Worm (Caenorhabditis elegans) whole organism, L4 larva: ENCODE measurements around the gene R10H10.4.

Source experiments
- F26F4.8 ChIP-seq: fragments of 200-800 bp; sonication (Bioruptor generic); conservative IDR thresholded peaks from 2 replicates; pipeline ENCODE4 v1.3.6; 2022; ENCODE audit warnings: missing genetic modification characterization, missing compliant biosample characterization
- F44E2.7 ChIP-seq: fragments of 200-800 bp; sonication (Bioruptor generic); IDR thresholded peaks from 2 replicates; pipeline ENCODE4 v2.1.2; 2022; ENCODE audit warnings: missing genetic modification characterization, missing compliant biosample characterization
- F49E8.2 ChIP-seq: sonication (generic microtip); optimal IDR thresholded peaks from 2 replicates; lab custom pipeline; 2016; ENCODE audit warnings: missing compliant biosample characterization, mild to moderate bottlenecking, missing genetic modification characterization, borderline replicate concordance
- Y105C5A.15 ChIP-seq: fragments of 200-800 bp; sonication (Bioruptor generic); IDR thresholded peaks from 2 replicates; pipeline ENCODE4 v1.3.6; 2022; ENCODE audit warnings: missing genetic modification characterization, missing compliant biosample characterization
- Y48G9A.11 ChIP-seq: fragments of 200-800 bp; sonication (Bioruptor generic); IDR thresholded peaks from 2 replicates; pipeline ENCODE4 v1.3.6; 2022; ENCODE audit warnings: missing genetic modification reagents, missing genetic modification characterization, missing compliant biosample characterization
- Y5F2A.4 ChIP-seq: fragments of 200-800 bp; sonication (Bioruptor generic); optimal IDR thresholded peaks from 2 replicates; lab custom pipeline; 2018; ENCODE audit warnings: mild to moderate bottlenecking, missing genetic modification characterization, missing compliant biosample characterization
- ZK337.2 ChIP-seq: fragments of 200-800 bp; sonication (Bioruptor generic); IDR thresholded peaks from 2 replicates; pipeline ENCODE4 v1.3.6; 2022; ENCODE audit warnings: missing genetic modification reagents, missing genetic modification characterization, missing compliant biosample characterization
- aha-1 ChIP-seq: fragments of 150-350 bp; peaks from one replicate; lab custom pipeline; 2014; ENCODE audit warnings: missing biosample characterization, missing genetic modification characterization
- arid-1 ChIP-seq: fragments of 200-800 bp; sonication (Bioruptor generic); conservative IDR thresholded peaks from 2 replicates; pipeline ENCODE4 v1.3.6; 2022; ENCODE audit warnings: missing genetic modification reagents, missing genetic modification characterization, missing compliant biosample characterization
- ceh-20 ChIP-seq: fragments of 200-800 bp; sonication (Bioruptor generic); IDR thresholded peaks from 2 replicates; pipeline ENCODE4 v1.3.6; 2022; ENCODE audit warnings: missing genetic modification reagents, missing genetic modification characterization, missing compliant biosample characterization
- ceh-28 ChIP-seq: fragments of 150-350 bp; optimal IDR thresholded peaks from 2 replicates; lab custom pipeline; 2014; ENCODE audit warnings: missing biosample characterization, missing genetic modification reagents, missing genetic modification characterization
- ceh-32 ChIP-seq: sonication (generic microtip); optimal IDR thresholded peaks from 2 replicates; lab custom pipeline; 2016; ENCODE audit warnings: mild to moderate bottlenecking, missing genetic modification characterization, missing compliant biosample characterization; ENCODE audit not compliant: poor library complexity
- ces-1 ChIP-seq: fragments of 150-350 bp; sonication (generic microtip); optimal IDR thresholded peaks from 4 replicates; lab custom pipeline; 2014; ENCODE audit warnings: missing biosample characterization, missing genetic modification reagents, missing genetic modification characterization
- dmd-9 ChIP-seq: fragments of 200-800 bp; sonication (Bioruptor generic); IDR thresholded peaks from 2 replicates; pipeline ENCODE4 v1.3.6; 2022; ENCODE audit warnings: missing genetic modification reagents, missing genetic modification characterization, missing compliant biosample characterization
- dpl-1 ChIP-seq: fragments of 150-350 bp; optimal IDR thresholded peaks from 2 replicates; lab custom pipeline; 2014; ENCODE audit warnings: missing biosample characterization, missing genetic modification reagents, missing genetic modification characterization
- hmg-1.1 ChIP-seq: fragments of 200-800 bp; sonication (Bioruptor generic); IDR thresholded peaks from 2 replicates; pipeline ENCODE4 v1.3.6; 2022; ENCODE audit warnings: missing genetic modification reagents, missing genetic modification characterization, missing compliant biosample characterization
- jun-1 ChIP-seq: fragments of 150-350 bp; optimal IDR thresholded peaks from 2 replicates; lab custom pipeline; 2014; ENCODE audit warnings: missing biosample characterization, missing genetic modification reagents, missing genetic modification characterization
- lin-13 ChIP-seq: fragments of 150-350 bp; optimal IDR thresholded peaks from 2 replicates; lab custom pipeline; 2014; ENCODE audit warnings: missing biosample characterization, missing genetic modification reagents, missing genetic modification characterization
- lin-15B ChIP-seq: fragments of 150-350 bp; sonication (generic microtip); optimal IDR thresholded peaks from 3 replicates; lab custom pipeline; 2014; ENCODE audit warnings: missing biosample characterization, missing genetic modification characterization
- lir-3 ChIP-seq: sonication (generic microtip); optimal IDR thresholded peaks from 2 replicates; lab custom pipeline; 2016; ENCODE audit warnings: mild to moderate bottlenecking, missing genetic modification characterization, missing compliant biosample characterization
- madf-5 ChIP-seq, 2 experiments: fragments of 200-800 bp; sonication (Bioruptor generic); IDR thresholded peaks; 2 replicates each; pipeline ENCODE4 v1.3.6; 2022; ENCODE audit warnings: missing compliant biosample characterization in 2 of 2, missing genetic modification characterization in 2 of 2
- madf-9 ChIP-seq: fragments of 200-800 bp; sonication (Bioruptor generic); conservative IDR thresholded peaks from 2 replicates; pipeline ENCODE4 v1.3.6; 2022; ENCODE audit warnings: missing genetic modification reagents, missing genetic modification characterization, missing compliant biosample characterization
- mes-2 ChIP-seq: sonication (generic microtip); optimal IDR thresholded peaks from 2 replicates; lab custom pipeline; 2016; ENCODE audit warnings: missing genotype, mild to moderate bottlenecking, missing genetic modification characterization, missing compliant biosample characterization; ENCODE audit not compliant: poor library complexity, severe bottlenecking
- mxl-3 ChIP-seq: fragments of 200-800 bp; sonication (Bioruptor generic); optimal IDR thresholded peaks from 2 replicates; lab custom pipeline; 2018; ENCODE audit warnings: mild to moderate bottlenecking, missing genetic modification characterization, missing compliant biosample characterization
- nhr-11 ChIP-seq: fragments of 150-350 bp; optimal IDR thresholded peaks from 2 replicates; lab custom pipeline; 2014; ENCODE audit warnings: missing biosample characterization, missing genetic modification characterization
- nhr-25 ChIP-seq: sonication (generic microtip); optimal IDR thresholded peaks from 2 replicates; lab custom pipeline; 2017; ENCODE audit warnings: missing genetic modification characterization, mild to moderate bottlenecking, missing compliant biosample characterization, antibody characterized with exemption, moderate library complexity, borderline replicate concordance; ENCODE audit not compliant: insufficient read depth
- nhr-42 ChIP-seq: fragments of 200-800 bp; sonication (Bioruptor generic); IDR thresholded peaks from 2 replicates; pipeline ENCODE4 v1.3.6; 2022; ENCODE audit warnings: missing genetic modification characterization, missing compliant biosample characterization
- pha-4 ChIP-seq, 2 experiments: fragments of 150-350 bp in 1 of 2; fragments of 200-800 bp in 1 of 2; sonication (Bioruptor generic) in 1 of 2; IDR thresholded peaks in 1 of 2; optimal IDR thresholded peaks in 1 of 2; 2 replicates each; pipeline versions ENCODE4 v1.3.6 to Lab custom; 2014 to 2022; ENCODE audit warnings: missing genetic modification characterization in 2 of 2, missing genetic modification reagents in 2 of 2, missing biosample characterization in 1 of 2, missing compliant biosample characterization in 1 of 2
- pqm-1 ChIP-seq: sonication (generic microtip); optimal IDR thresholded peaks from 2 replicates; lab custom pipeline; 2017; ENCODE audit warnings: missing biosample characterization, missing genetic modification characterization
- saeg-2 ChIP-seq: fragments of 200-800 bp; sonication (Bioruptor generic); IDR thresholded peaks from 2 replicates; pipeline ENCODE4 v1.3.6; 2022; ENCODE audit warnings: missing genetic modification reagents, missing genetic modification characterization, missing compliant biosample characterization
- sdz-12 ChIP-seq: fragments of 200-800 bp; sonication (Bioruptor generic); optimal IDR thresholded peaks from 2 replicates; lab custom pipeline; 2018; ENCODE audit warnings: mild to moderate bottlenecking, missing genetic modification characterization, missing compliant biosample characterization
- set-16 ChIP-seq: fragments of 200-800 bp; sonication (Bioruptor generic); IDR thresholded peaks from 2 replicates; pipeline ENCODE4 v1.3.6; 2022; ENCODE audit warnings: missing genetic modification reagents, missing genetic modification characterization, missing compliant biosample characterization
- skn-1 ChIP-seq: fragments of 150-350 bp; optimal IDR thresholded peaks from 2 replicates; lab custom pipeline; 2014; ENCODE audit warnings: missing biosample characterization, missing genetic modification characterization
- tag-97 ChIP-seq: fragments of 200-800 bp; sonication (Bioruptor generic); IDR thresholded peaks from 2 replicates; pipeline ENCODE4 v1.3.6; 2022; ENCODE audit warnings: missing genetic modification characterization, missing compliant biosample characterization
- tra-1 ChIP-seq: fragments of 200-800 bp; sonication (Bioruptor generic); IDR thresholded peaks from 2 replicates; pipeline ENCODE4 v1.3.6; 2022; ENCODE audit warnings: missing genetic modification reagents, missing genetic modification characterization, missing compliant biosample characterization
- vab-7 ChIP-seq: fragments of 200-800 bp; sonication (Bioruptor generic); IDR thresholded peaks from 2 replicates; pipeline ENCODE4 v1.3.6; 2022; ENCODE audit warnings: missing genetic modification reagents, missing genetic modification characterization, missing compliant biosample characterization
- zfp-2 ChIP-seq: sonication (generic microtip); optimal IDR thresholded peaks from 2 replicates; lab custom pipeline; 2016; ENCODE audit warnings: mild to moderate bottlenecking, missing genetic modification characterization, missing compliant biosample characterization
- zfp-3 ChIP-seq: fragments of 200-800 bp; sonication (Bioruptor generic); conservative IDR thresholded peaks from 2 replicates; pipeline ENCODE4 v1.3.6; 2022; ENCODE audit warnings: missing genetic modification reagents, missing genetic modification characterization, missing compliant biosample characterization
- zip-2 ChIP-seq: fragments of 150-350 bp; optimal IDR thresholded peaks from 2 replicates; lab custom pipeline; 2014; ENCODE audit warnings: missing biosample characterization, missing genetic modification characterization

Gene R10H10.4

DNA sequence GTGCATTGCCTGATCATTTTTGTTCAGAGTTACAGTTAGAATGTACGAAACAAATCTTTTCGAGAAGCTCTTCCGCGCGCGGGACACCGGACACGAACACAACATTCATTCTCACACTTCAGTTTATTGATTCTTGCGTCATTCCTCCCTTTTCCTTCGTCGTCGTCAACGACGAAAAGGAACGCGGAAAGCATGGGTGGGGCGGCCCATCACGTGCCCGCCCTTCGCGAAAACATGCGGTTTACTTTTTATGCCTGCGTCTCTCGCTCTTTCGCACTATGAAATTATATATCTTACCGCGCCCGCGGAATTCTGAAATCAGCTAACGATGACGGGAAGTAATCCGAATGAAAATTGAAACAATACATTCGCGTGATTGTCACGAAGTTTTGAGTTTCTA, 14.1 kb downstream of the R10H10.4 start (continued):
- TF ChIP-seq pqm-1 (no peak), lin-13 (GFP tag; lab: Kevin White, UChicago) (peak; percentile 42), ces-1 (no peak), pha-4 (GFP tag; IDR thresholded peaks at IDR 0.05; lab: Robert Waterston, UW) (no peak), pha-4 (tag; optimal IDR thresholded peaks at IDR 0.05; lab: Kevin White, UChicago) (no peak), lin-15B (tag; lab: Kevin White, UChicago) (no peak), dpl-1 (GFP tag; lab: Kevin White, UChicago) (peak; percentile 51), nhr-25 (tag; lab: Kevin White, UChicago) (no peak), sdz-12 (GFP tag; lab: Kevin White, UChicago) (no peak), zfp-2 (no peak), F44E2.7 (no peak), aha-1 (tag; lab: Kevin White, UChicago) (peak; percentile 98), arid-1 (GFP tag; lab: Robert Waterston, UW) (no peak), madf-5 (GFP tag; IDR thresholded peaks at IDR 0.05; lab: Robert Waterston, UW) (no peak), ZK337.2 (GFP tag; lab: Robert Waterston, UW) (no peak), zfp-3 (no peak), hmg-1.1 (peak; percentile 52; the same call in 1 of the 2 replicates), mxl-3 (GFP tag; lab: Kevin White, UChicago) (peak; percentile 94), ceh-28 (no peak), nhr-11 (tag; lab: Kevin White, UChicago) (peak; percentile 16), F26F4.8 (GFP tag; lab: Robert Waterston, UW) (0 out of 2 replicates have a peak, but pooled peaks have one; percentile 4), nhr-42 (GFP tag; lab: Robert Waterston, UW) (no peak), zip-2 (tag; lab: Kevin White, UChicago) (no peak), mes-2 (tag; lab: Kevin White, UChicago) (peak; percentile 21), F49E8.2 (tag; lab: Kevin White, UChicago) (no peak), tag-97 (GFP tag; lab: Robert Waterston, UW) (no peak), skn-1 (tag; lab: Kevin White, UChicago) (no peak), Y5F2A.4 (GFP tag; lab: Kevin White, UChicago) (no peak), jun-1 (tag; lab: Kevin White, UChicago) (no peak), set-16 (no peak), vab-7 (GFP tag; lab: Robert Waterston, UW) (no peak), dmd-9 (GFP tag; lab: Robert Waterston, UW) (no peak)

ce11 chrIV:10374601-10375000, 20.2 kb downstream of the R10H10.4 start, which contains the start of gene mask-1:
Gene mask-1, plus strand, starts transcription at chrIV:10374901.
- TF ChIP-seq madf-9 (no peak), saeg-2 (GFP tag; lab: Robert Waterston, UW) (no peak), tra-1 (GFP tag; lab: Robert Waterston, UW) (no peak), dpl-1 (GFP tag; lab: Kevin White, UChicago) (no peak), Y105C5A.15 (GFP tag; lab: Robert Waterston, UW) (no peak), ceh-32 (tag; lab: Kevin White, UChicago) (no peak), lir-3 (tag; lab: Kevin White, UChicago) (no peak), ceh-20 (GFP tag; lab: Robert Waterston, UW) (no peak), Y48G9A.11 (no peak)
